Fruit fly (Drosophila melanogaster): ENCODE measurements around the gene D1.

DNA sequence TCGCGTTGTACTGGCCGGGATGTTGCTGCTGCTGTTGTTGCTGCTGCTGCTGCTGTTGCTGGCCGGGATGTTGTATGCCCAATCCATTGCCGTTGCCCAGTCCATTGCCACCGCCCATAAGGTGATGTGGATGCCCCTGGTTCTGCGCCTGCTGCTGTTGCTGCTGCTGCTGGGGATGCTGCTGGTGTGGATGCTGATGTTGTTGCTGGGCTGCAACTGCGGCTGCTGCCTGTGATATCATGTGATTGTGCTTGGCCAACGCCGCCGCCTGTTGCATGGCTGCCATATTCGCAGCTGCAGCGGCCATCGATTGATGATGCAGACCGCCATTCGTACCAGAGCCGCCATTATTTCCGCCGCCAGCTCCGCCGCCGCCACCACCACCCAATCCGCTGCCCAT, 8.1 kb downstream of the D1 start:
- TF ChIP-seq pad (GFP tag; optimal IDR thresholded peaks at IDR 0.05) (no peak), CG7101 (tag; optimal IDR thresholded peaks at IDR 0.05) (no peak), tj (GFP tag; optimal IDR thresholded peaks at IDR 0.05) (no peak), Mnt (GFP tag; optimal IDR thresholded peaks at IDR 0.05) (no peak), ovo (GFP tag; optimal IDR thresholded peaks at IDR 0.05) (no peak)

All from whole organism, adult.